Worm (Caenorhabditis elegans): ENCODE measurements around the gene spon-1.

- TF ChIP-seq him-1 (tag; optimal IDR thresholded peaks at IDR 0.05) = no peak
- no peak for TF ChIP-seq W03F9.2 (tag; optimal IDR thresholded peaks at IDR 0.05)
- no peak for TF ChIP-seq dao-5 (tag; optimal IDR thresholded peaks at IDR 0.05)
These were observed 46.5 kb upstream of the spon-1 start, which contains the start of gene him-14 for ce11 chrII:7069866-7070265.
